Fruit fly (Drosophila melanogaster): ENCODE results near the gene CG10588.

The CG10588 gene

DNA sequence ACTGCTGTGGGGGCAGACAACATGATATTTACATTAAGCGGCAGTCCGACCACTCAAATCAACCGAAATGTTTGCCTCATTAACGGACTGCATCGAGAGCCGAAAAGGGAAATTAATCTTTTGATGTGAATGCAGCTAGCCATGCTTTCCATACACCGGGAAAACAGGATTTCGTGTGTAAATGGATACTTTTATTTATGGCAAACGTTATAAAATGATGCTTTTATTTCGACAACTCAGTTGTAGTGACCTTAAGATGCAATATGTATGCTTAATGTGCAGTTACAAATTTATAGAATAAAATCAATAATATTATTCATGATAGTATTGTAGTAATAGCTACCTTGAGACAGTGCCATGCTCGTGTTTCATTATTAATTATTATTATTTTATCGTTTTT lies 25.2 kb upstream of the CG10588 start (continued):
- TF ChIP-seq CG17385 (GFP tag; optimal IDR thresholded peaks at IDR 0.05): no peak

DNA sequence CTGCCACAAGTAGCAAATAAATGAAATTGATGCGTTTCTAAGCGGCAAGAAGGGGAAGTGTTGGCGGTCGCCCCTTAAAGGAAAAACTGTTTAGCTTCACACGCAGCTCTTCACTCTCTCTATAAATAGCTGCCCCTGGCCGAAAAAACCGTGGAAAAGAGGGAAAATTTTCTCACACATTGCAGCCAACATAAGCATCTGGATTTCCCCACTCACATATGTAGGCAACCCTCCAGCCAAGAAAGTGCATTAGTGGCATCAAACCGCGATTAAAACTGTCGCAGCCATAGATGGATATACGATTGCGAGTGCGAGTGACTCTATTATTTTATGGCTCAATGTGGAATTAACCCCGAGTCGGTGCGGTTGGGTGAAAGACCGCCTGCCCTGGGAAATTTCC lies 24.2 kb upstream of the CG10588 start:
- TF ChIP-seq kah (GFP tag; optimal IDR thresholded peaks at IDR 0.05): peak; percentile 61
- no peak for TF ChIP-seq bsh (GFP tag; optimal IDR thresholded peaks at IDR 0.05)
- peak; percentile 27 for TF ChIP-seq Ets65A (GFP tag)
- TF ChIP-seq Hmx (GFP tag; optimal IDR thresholded peaks at IDR 0.05): no peak
- TF ChIP-seq nerfin-2 (GFP tag; IDR thresholded peaks at IDR 0.05; ENCODE audit: partially characterized antibody): no peak
- no peak for TF ChIP-seq CG14667 (GFP tag; IDR thresholded peaks at IDR 0.05)
- peak; percentile 91 for TF ChIP-seq twi (tag; optimal IDR thresholded peaks at IDR 0.05)
- TF ChIP-seq eve (GFP tag; optimal IDR thresholded peaks at IDR 0.05): no peak

dm6 chr3L:20933706-20934105 lies 23.0 kb upstream of the CG10588 start:
- TF ChIP-seq nom (GFP tag; optimal IDR thresholded peaks at IDR 0.05) (peak; percentile 12), knrl (GFP tag; IDR thresholded peaks at IDR 0.05; ENCODE audit: partially characterized antibody) (no peak), Mrtf (GFP tag; IDR thresholded peaks at IDR 0.05) (0 out of 3 replicates have a peak, but pooled peaks have one; percentile 7), CG9609 (GFP tag; optimal IDR thresholded peaks at IDR 0.05) (no peak), CG4820 (GFP tag; optimal IDR thresholded peaks at IDR 0.05) (no peak), CG33557 (GFP tag; optimal IDR thresholded peaks at IDR 0.05) (no peak), Six4 (GFP tag; optimal IDR thresholded peaks at IDR 0.05) (no peak), CG8290 (GFP tag; optimal IDR thresholded peaks at IDR 0.05) (no peak), CG8290 (tag; optimal IDR thresholded peaks at IDR 0.05) (no peak), CG32772 (GFP tag; IDR thresholded peaks at IDR 0.05) (peak; percentile 16; the same call in 1 of the 2 replicates), tio (GFP tag; optimal IDR thresholded peaks at IDR 0.05) (no peak), Drgx (GFP tag; IDR thresholded peaks at IDR 0.05) (peak; percentile 42), Ets65A (GFP tag) (peak; percentile 46), HLH3B (GFP tag; IDR thresholded peaks at IDR 0.05) (0 out of 2 replicates have a peak, but pooled peaks have one; percentile 13), ftz-f1 (GFP tag; optimal IDR thresholded peaks at IDR 0.05) (no peak), gfzf (GFP tag; optimal IDR thresholded peaks at IDR 0.05) (no peak), chinmo (GFP tag; IDR thresholded peaks at IDR 0.05; ENCODE audit: partially characterized antibody) (no peak), cad (GFP tag; optimal IDR thresholded peaks at IDR 0.05) (no peak), MBD-R2 (GFP tag; IDR thresholded peaks at IDR 0.05) (no peak), croc (GFP tag; conservative IDR thresholded peaks at IDR 0.05) (no peak), CG2199 (GFP tag; IDR thresholded peaks at IDR 0.05) (peak; percentile 18; the same call in 1 of the 3 replicates), CG15601 (tag; optimal IDR thresholded peaks at IDR 0.05) (no peak), NfI (GFP tag; optimal IDR thresholded peaks at IDR 0.05) (no peak), CG30020 (tag; optimal IDR thresholded peaks at IDR 0.05) (no peak), CG11504 (tag; optimal IDR thresholded peaks at IDR 0.05) (peak; percentile 95), corto (GFP tag; optimal IDR thresholded peaks at IDR 0.05) (peak; percentile 8)

DNA sequence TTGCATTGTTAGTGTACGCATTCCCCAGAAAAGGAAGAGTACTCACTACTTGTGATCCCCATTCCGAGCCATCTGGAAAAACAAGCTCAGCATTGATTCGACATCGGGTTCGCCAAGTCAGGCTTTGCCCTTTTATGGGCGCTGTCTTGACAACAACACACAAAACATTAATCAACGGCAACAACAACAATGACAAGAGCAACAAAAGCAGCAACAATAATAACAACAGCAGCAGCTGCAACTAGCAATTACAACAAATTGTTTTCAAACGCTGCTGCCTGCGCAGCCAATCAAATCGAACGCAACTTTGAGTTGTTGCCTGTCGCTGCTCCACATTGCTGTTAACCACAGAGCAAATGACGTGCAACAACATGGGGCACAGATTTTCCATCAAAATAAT lies 14.7 kb upstream of the CG10588 start:
- TF ChIP-seq Hr3 (GFP tag; optimal IDR thresholded peaks at IDR 0.05) (no peak), CG18476 (GFP tag; optimal IDR thresholded peaks at IDR 0.05) (no peak), Nf-YB (GFP tag; optimal IDR thresholded peaks at IDR 0.05) (peak; percentile 30), CG32767 (GFP tag; IDR thresholded peaks at IDR 0.05) (no peak), caup (GFP tag; optimal IDR thresholded peaks at IDR 0.05; ENCODE audit: severe bottlenecking) (no peak), Mrtf (GFP tag; IDR thresholded peaks at IDR 0.05) (no peak), CG18262 (tag; optimal IDR thresholded peaks at IDR 0.05) (no peak), CG14667 (GFP tag; IDR thresholded peaks at IDR 0.05) (no peak), Mad (GFP tag; optimal IDR thresholded peaks at IDR 0.05) (no peak), tap (tag; optimal IDR thresholded peaks at IDR 0.05) (no peak), CG2712 (tag; optimal IDR thresholded peaks at IDR 0.05) (no peak), D19B (GFP tag; optimal IDR thresholded peaks at IDR 0.05) (no peak), CG11093 (GFP tag; IDR thresholded peaks at IDR 0.05) (no peak), CG13775 (GFP tag; optimal IDR thresholded peaks at IDR 0.05) (no peak), H15 (GFP tag; IDR thresholded peaks at IDR 0.05) (0 out of 3 replicates have a peak, but pooled peaks have one; percentile 9), slbo (GFP tag; IDR thresholded peaks at IDR 0.05) (no peak), gsb (GFP tag; IDR thresholded peaks at IDR 0.05) (no peak)

Measured in whole organism, embryonic.